Worm (Caenorhabditis elegans) whole organism, mixed stage, embryonic: ENCODE measurements around the gene pbs-6.

ENCODE experiments used
- ces-1 ChIP-seq: fragments of 150-350 bp; optimal IDR thresholded peaks from 2 replicates; lab custom pipeline; 2014; ENCODE audit warnings: missing biosample characterization, missing genetic modification reagents, missing genetic modification characterization
- elt-3 ChIP-seq: fragments of 150-350 bp; optimal IDR thresholded peaks from 2 replicates; lab custom pipeline; 2014; ENCODE audit warnings: missing biosample characterization, missing genetic modification characterization
- lin-13 ChIP-seq: fragments of 150-350 bp; optimal IDR thresholded peaks from 2 replicates; lab custom pipeline; 2014; ENCODE audit warnings: missing biosample characterization, missing genetic modification characterization
- lsy-2 ChIP-seq: fragments of 150-350 bp; optimal IDR thresholded peaks from 2 replicates; lab custom pipeline; 2014; ENCODE audit warnings: missing biosample characterization, missing genetic modification characterization
- mab-5 ChIP-seq: fragments of 150-350 bp; optimal IDR thresholded peaks from 2 replicates; lab custom pipeline; 2014; ENCODE audit warnings: missing biosample characterization, missing genetic modification characterization
- nhr-76 ChIP-seq: sonication (generic microtip); optimal IDR thresholded peaks from 2 replicates; lab custom pipeline; 2017; ENCODE audit warnings: missing biosample characterization, missing genetic modification characterization
- snpc-4 ChIP-seq: fragments of 150-350 bp; optimal IDR thresholded peaks from 2 replicates; lab custom pipeline; 2014; ENCODE audit warnings: missing biosample characterization, missing genetic modification characterization
- unc-39 ChIP-seq: fragments of 150-350 bp; optimal IDR thresholded peaks from 2 replicates; lab custom pipeline; 2014; ENCODE audit warnings: missing biosample characterization, missing genetic modification characterization
- unc-62 ChIP-seq: fragments of 150-350 bp; optimal IDR thresholded peaks from 2 replicates; lab custom pipeline; 2014; ENCODE audit warnings: missing biosample characterization, missing genetic modification reagents, missing genetic modification characterization

- peak; percentile 80 for TF ChIP-seq lsy-2 (tag; lab: Kevin White, UChicago)
- no peak for TF ChIP-seq elt-3 (tag; lab: Kevin White, UChicago)
- no peak for TF ChIP-seq snpc-4 (tag; lab: Kevin White, UChicago)
- TF ChIP-seq unc-39 (tag; lab: Kevin White, UChicago): no peak
- no peak for TF ChIP-seq unc-62
- TF ChIP-seq nhr-76 (tag; lab: Kevin White, UChicago): no peak
- no peak for TF ChIP-seq mab-5 (tag; lab: Kevin White, UChicago)
- peak; percentile 42 for TF ChIP-seq ces-1
- TF ChIP-seq lin-13 (tag; lab: Kevin White, UChicago): peak; percentile 83
Observed at ce11 chrIII:8250007-8250683, 6.3 kb upstream of the pbs-6 start, which contains the start of gene knl-1.
